Fruit fly (Drosophila melanogaster): ENCODE data around the gene Rrp5.

The Rrp5 gene

DNA sequence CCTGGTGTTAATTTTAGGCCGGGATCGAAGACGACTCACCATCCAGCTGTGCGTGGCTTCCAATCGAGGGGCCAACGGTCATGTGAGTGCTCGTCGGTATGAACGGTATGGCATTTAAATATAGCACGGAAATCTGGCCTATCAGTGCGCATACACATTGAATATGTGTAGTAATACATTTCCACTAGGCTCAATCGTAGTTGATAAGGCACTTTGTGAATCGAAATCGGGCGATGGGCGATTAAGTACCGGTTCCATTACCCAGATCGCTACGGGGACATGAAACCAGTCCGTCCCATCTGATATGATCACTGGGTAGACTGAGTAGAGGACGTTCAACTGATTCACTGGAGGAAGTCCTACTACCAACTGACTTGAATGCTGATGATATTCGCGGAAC, 47.7 kb downstream of the Rrp5 start:
- no peak for TF ChIP-seq brk (GFP tag; optimal IDR thresholded peaks at IDR 0.05)
- TF ChIP-seq Abd-B (GFP tag; optimal IDR thresholded peaks at IDR 0.05), result no peak
- no peak for TF ChIP-seq N (GFP tag; optimal IDR thresholded peaks at IDR 0.05)
- no peak for TF ChIP-seq Hnf4 (GFP tag; optimal IDR thresholded peaks at IDR 0.05)
- TF ChIP-seq sv (GFP tag; optimal IDR thresholded peaks at IDR 0.05), result no peak

DNA sequence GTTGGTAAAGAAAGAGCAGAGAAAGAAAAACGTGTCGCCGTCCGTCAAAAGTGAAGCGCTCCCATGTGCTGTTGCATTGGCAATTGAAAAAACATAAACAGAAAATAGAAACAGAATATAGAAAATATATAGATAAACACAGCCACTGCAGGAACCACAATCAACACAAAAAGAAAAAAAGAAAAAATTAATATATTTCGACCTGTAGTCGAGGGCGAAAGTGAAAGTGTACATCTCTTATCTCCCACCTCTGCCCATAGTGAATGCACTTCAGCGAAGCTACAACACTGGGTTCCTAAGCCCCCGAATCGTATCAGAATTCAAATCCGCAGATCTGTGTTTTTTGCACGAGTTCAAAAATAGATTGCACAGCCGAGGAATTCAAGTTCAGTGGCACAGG, 49.0 kb downstream of the Rrp5 start:
- TF ChIP-seq Jra (GFP tag; optimal IDR thresholded peaks at IDR 0.05) (no peak), Hnf4 (GFP tag; optimal IDR thresholded peaks at IDR 0.05) (no peak), fru (GFP tag; optimal IDR thresholded peaks at IDR 0.05) (no peak), foxo (GFP tag; optimal IDR thresholded peaks at IDR 0.05) (no peak), dl (GFP tag; optimal IDR thresholded peaks at IDR 0.05; ENCODE audit: insufficient read depth in 1 of 2, partially characterized antibody in 2 of 2) (no peak), Vsx2 (GFP tag; optimal IDR thresholded peaks at IDR 0.05; ENCODE audit: partially characterized antibody) (no peak), tai (GFP tag; optimal IDR thresholded peaks at IDR 0.05) (no peak), rgr (GFP tag; optimal IDR thresholded peaks at IDR 0.05) (no peak), GATAd (GFP tag; optimal IDR thresholded peaks at IDR 0.05) (no peak), dsf (GFP tag; optimal IDR thresholded peaks at IDR 0.05; ENCODE audit: borderline replicate concordance) (no peak), jim (GFP tag; optimal IDR thresholded peaks at IDR 0.05) (no peak), Abd-B (GFP tag; optimal IDR thresholded peaks at IDR 0.05) (no peak), usp (GFP tag; optimal IDR thresholded peaks at IDR 0.05) (no peak), Myc (optimal IDR thresholded peaks at IDR 0.05) (no peak)

DNA sequence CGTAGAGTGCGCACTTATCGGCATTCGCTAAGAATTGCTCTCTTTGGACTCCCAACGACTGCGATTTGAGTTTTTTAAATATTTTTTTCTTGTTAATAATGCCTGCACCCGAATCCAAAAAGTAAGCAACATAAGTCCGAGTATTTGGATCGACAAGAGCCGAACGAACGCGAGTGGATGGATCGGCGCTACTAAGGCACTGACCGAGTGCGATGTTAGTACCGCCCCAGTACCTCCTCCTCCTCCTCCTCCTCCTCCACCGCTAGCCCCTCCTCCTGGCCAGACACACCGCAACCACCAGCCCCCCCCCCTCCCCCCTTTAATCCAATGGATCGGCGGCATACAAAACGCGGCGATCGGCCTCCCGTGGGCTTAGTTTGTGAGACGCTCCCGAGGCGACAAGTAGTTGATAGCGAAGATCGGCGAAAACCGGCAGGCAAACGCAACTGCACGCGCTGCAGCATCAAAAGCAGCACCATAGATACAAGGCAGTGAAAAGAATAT, 49.5 kb downstream of the Rrp5 start, which contains the start of gene CG6356:
Gene CG6356 (plus strand): TSS at position 374 of the 504 bp plus-strand sequence.
- TF ChIP-seq psq (GFP tag; optimal IDR thresholded peaks at IDR 0.05) (no peak), Rel (GFP tag; optimal IDR thresholded peaks at IDR 0.05) (no peak), Rel (tag; optimal IDR thresholded peaks at IDR 0.05) (peak; percentile 39), Sp1 (GFP tag; optimal IDR thresholded peaks at IDR 0.05) (peak; percentile 17)

DNA sequence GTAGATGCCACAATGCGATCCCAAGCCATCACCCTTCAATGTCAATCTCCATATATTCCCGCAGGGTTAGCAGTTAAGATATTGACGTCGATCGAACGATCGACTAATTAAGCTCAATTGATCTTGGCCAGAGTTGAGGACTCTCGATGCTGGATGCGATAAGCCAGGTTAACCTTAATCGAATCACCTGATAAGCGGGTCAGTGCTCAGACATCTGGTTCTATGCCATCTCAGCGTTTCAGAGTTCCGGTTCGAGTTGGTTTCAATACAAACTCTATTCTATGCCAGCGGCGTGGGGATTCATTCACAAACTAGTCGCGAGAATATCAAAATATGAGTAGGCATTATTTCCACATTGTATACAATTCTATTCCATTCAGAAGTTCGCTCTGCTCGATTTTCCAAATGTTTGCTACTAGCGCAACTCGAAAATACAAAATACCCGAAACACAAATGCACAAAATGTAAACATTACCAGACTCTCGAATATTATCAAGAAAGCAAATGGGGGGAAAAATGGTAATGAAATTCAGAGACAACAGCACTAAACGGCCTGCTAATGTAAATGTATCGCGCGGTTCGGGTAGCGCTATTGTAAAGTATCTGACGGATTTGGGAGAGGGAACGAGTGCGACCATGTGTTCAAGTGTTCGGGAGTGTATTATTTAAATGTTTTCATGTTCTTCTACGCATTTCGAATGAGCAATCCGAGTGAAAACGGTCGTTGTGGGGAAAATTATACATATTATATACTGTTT, 50.4 kb downstream of the Rrp5 start:
- TF ChIP-seq Rel (GFP tag; optimal IDR thresholded peaks at IDR 0.05), result no peak
- peak; percentile 44 for TF ChIP-seq Rel (tag; optimal IDR thresholded peaks at IDR 0.05)
- TF ChIP-seq Mio (GFP tag; optimal IDR thresholded peaks at IDR 0.05), result no peak

DNA sequence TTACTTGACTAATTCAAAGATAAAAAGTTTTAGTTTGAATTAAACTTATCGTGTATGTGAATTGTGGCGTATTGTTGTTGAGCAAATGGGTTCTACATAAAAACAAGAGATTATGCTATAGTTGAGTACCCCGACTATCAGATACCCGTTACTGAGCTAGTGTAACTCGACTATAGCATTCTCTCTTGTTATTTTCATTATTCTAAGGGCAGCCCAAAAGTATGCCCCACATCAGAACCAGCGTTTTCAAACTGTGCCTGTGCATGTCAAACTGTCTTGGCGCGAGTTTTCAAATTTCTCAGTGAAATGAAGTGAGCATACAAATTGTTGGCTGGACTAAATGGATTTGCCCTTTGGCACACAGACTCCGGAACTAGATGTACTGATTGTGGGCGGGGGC, 53.8 kb downstream of the Rrp5 start, which contains the start of gene shps:
Gene shps (plus strand): TSS at position 282 of the 400 bp plus-strand sequence.
- TF ChIP-seq Rel (GFP tag; optimal IDR thresholded peaks at IDR 0.05) (no peak), Rel (tag; optimal IDR thresholded peaks at IDR 0.05) (no peak), CrebA (GFP tag; optimal IDR thresholded peaks at IDR 0.05; ENCODE audit: borderline replicate concordance) (no peak), Myc (optimal IDR thresholded peaks at IDR 0.05) (peak; percentile 97), brk (GFP tag; optimal IDR thresholded peaks at IDR 0.05) (no peak), N (GFP tag; optimal IDR thresholded peaks at IDR 0.05) (peak; percentile 43), CG9705 (GFP tag; optimal IDR thresholded peaks at IDR 0.05) (no peak), Vsx2 (GFP tag; optimal IDR thresholded peaks at IDR 0.05; ENCODE audit: partially characterized antibody) (no peak), sv (GFP tag; optimal IDR thresholded peaks at IDR 0.05) (no peak)

DNA sequence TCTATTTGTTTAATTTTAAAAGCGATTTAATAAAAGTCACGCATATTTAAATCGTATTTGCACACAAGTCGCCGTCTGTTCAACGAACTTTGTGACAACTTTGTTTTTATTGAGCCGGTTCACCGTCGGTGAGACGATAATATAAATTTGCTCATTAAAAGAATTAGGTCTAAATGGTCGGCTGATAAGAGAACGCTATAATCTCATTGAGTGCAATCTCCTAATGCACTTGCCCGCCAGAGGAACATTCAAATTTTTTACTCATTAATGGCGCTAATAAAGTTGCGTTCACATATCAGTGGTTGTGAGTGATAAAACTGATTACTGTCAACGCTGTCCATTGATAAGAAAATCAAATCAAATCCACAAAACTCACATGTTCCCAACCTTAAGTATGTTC, 54.4 kb downstream of the Rrp5 start:
- TF ChIP-seq foxo (GFP tag; optimal IDR thresholded peaks at IDR 0.05) (peak in 1 of 2 experiments; percentile 19), CrebA (GFP tag; optimal IDR thresholded peaks at IDR 0.05; ENCODE audit: borderline replicate concordance) (peak; percentile 81), HLH106 (tag; optimal IDR thresholded peaks at IDR 0.05) (no peak), GATAd (GFP tag; optimal IDR thresholded peaks at IDR 0.05) (no peak), Sp1 (GFP tag; optimal IDR thresholded peaks at IDR 0.05) (peak; percentile 37), h (GFP tag; optimal IDR thresholded peaks at IDR 0.05) (peak; percentile 17), Rel (GFP tag; optimal IDR thresholded peaks at IDR 0.05) (no peak), Rel (tag; optimal IDR thresholded peaks at IDR 0.05) (peak; percentile 10), fru (GFP tag; optimal IDR thresholded peaks at IDR 0.05) (no peak)

All from whole organism, wandering third instar larva.